Fruit fly (Drosophila melanogaster): ENCODE data around the gene CG12679.

The CG12679 gene

dm6 chrX:20376422-20376821, at the start of gene CG12679:
Gene CG12679, minus strand, starts transcription at chrX:20376522.
- TF ChIP-seq noc (tag; optimal IDR thresholded peaks at IDR 0.05): no peak

dm6 chrX:20423747-20424165, 47.4 kb upstream of the CG12679 start, which contains the start of the genes Pp4-19C and cactin:
Gene Pp4-19C, minus strand, starts transcription at chrX:20424002.
Gene cactin, plus strand, starts transcription at chrX:20424069.
- no peak for TF ChIP-seq noc (tag; optimal IDR thresholded peaks at IDR 0.05)

dm6 chrX:20423158-20423557, 46.8 kb upstream of the CG12679 start:
- TF ChIP-seq noc (tag; optimal IDR thresholded peaks at IDR 0.05): no peak

dm6 chrX:20419313-20419712, 43.0 kb upstream of the CG12679 start, which contains the start of gene Obp19d:
Gene Obp19d, plus strand, starts transcription at chrX:20419613.
- TF ChIP-seq noc (tag; optimal IDR thresholded peaks at IDR 0.05): no peak

dm6 chrX:20418864-20419263, 42.5 kb upstream of the CG12679 start, which contains the start of gene Obp19c:
Gene Obp19c, minus strand, starts transcription at chrX:20418964.
- TF ChIP-seq noc (tag; optimal IDR thresholded peaks at IDR 0.05): no peak

- no peak for TF ChIP-seq noc (tag; optimal IDR thresholded peaks at IDR 0.05)
Observed at dm6 chrX:20416433-20416832, 40.1 kb upstream of the CG12679 start, which contains the start of gene Obp19b. Gene Obp19b, plus strand, starts transcription at chrX:20416733.

- no peak for TF ChIP-seq noc (tag; optimal IDR thresholded peaks at IDR 0.05)
Observed at dm6 chrX:20415444-20415843, 39.1 kb upstream of the CG12679 start, which contains the start of gene Obp19a. Gene Obp19a, plus strand, starts transcription at chrX:20415744.

dm6 chrX:20414099-20414498, 37.8 kb upstream of the CG12679 start, which contains the start of gene CG15458:
Gene CG15458, minus strand, starts transcription at chrX:20414199.
- no peak for TF ChIP-seq noc (tag; optimal IDR thresholded peaks at IDR 0.05)

- no peak for TF ChIP-seq noc (tag; optimal IDR thresholded peaks at IDR 0.05)
Observed at dm6 chrX:20413481-20413880, 37.2 kb upstream of the CG12679 start, which contains the start of gene CG15459. Gene CG15459, minus strand, starts transcription at chrX:20413581.

dm6 chrX:20411635-20412034, 35.3 kb upstream of the CG12679 start:
- no peak for TF ChIP-seq noc (tag; optimal IDR thresholded peaks at IDR 0.05)

- TF ChIP-seq noc (tag; optimal IDR thresholded peaks at IDR 0.05): no peak
Observed at dm6 chrX:20394066-20394913, 18.0 kb upstream of the CG12679 start, which contains the start of gene HERC2. Gene HERC2, plus strand, starts transcription at chrX:20394395.

- TF ChIP-seq noc (tag; optimal IDR thresholded peaks at IDR 0.05): no peak
Observed at dm6 chrX:20393580-20393979, 17.3 kb upstream of the CG12679 start, which contains the start of gene Syx16. Gene Syx16, minus strand, starts transcription at chrX:20393751.

dm6 chrX:20391230-20391629, 14.9 kb upstream of the CG12679 start:
- no peak for TF ChIP-seq noc (tag; optimal IDR thresholded peaks at IDR 0.05)

- TF ChIP-seq noc (tag; optimal IDR thresholded peaks at IDR 0.05): no peak
Observed at dm6 chrX:20390706-20391105, 14.4 kb upstream of the CG12679 start, which contains the start of gene jb. Gene jb, minus strand, starts transcription at chrX:20390806.

dm6 chrX:20389633-20390032, 13.3 kb upstream of the CG12679 start:
- no peak for TF ChIP-seq noc (tag; optimal IDR thresholded peaks at IDR 0.05)

- TF ChIP-seq noc (tag; optimal IDR thresholded peaks at IDR 0.05): no peak
Observed at dm6 chrX:20385865-20386264, 9.5 kb upstream of the CG12679 start.

- no peak for TF ChIP-seq noc (tag; optimal IDR thresholded peaks at IDR 0.05)
Observed at dm6 chrX:20342205-20342604, 34.1 kb downstream of the CG12679 start.
